Fruit fly (Drosophila melanogaster) whole organism, prepupa: ENCODE measurements around the gene CG15878.

Experiments used
- CG16779 ChIP-seq: fragments of 200-800 bp; sonication (Bioruptor generic); optimal IDR thresholded peaks from 3 replicates; lab custom pipeline; 2017; ENCODE audit warnings: missing biosample characterization, mild to moderate bottlenecking, missing genetic modification characterization
- CG8119 ChIP-seq: fragments of 200-800 bp; sonication (Bioruptor generic); IDR thresholded peaks from 3 replicates; pipeline ENCODE4 v1.3.6; 2022; ENCODE audit warnings: missing biosample characterization, missing genetic modification characterization
- CG9139 ChIP-seq: fragments of 200-800 bp; sonication (Bioruptor generic); optimal IDR thresholded peaks from 3 replicates; lab custom pipeline; 2017; ENCODE audit warnings: missing biosample characterization, mild to moderate bottlenecking, missing genetic modification characterization
- Ets96B ChIP-seq: fragments of 200-800 bp; optimal IDR thresholded peaks from 2 replicates; lab custom pipeline; 2019; ENCODE audit warnings: missing biosample characterization, mild to moderate bottlenecking, missing genetic modification characterization, moderate library complexity
- Gug ChIP-seq: fragments of 200-800 bp; sonication (Bioruptor generic); IDR thresholded peaks from 2 replicates; pipeline ENCODE4 v1.3.6; 2022; ENCODE audit warnings: missing biosample characterization, missing genetic modification characterization
- Hr38 ChIP-seq: sonication (Bioruptor generic); optimal IDR thresholded peaks from 2 replicates; lab custom pipeline; 2016; ENCODE audit warnings: missing biosample characterization, missing genetic modification characterization
- acj6 ChIP-seq: fragments of 200-800 bp; sonication (Bioruptor generic); optimal IDR thresholded peaks from 3 replicates; lab custom pipeline; 2016; ENCODE audit warnings: missing biosample characterization, missing genetic modification characterization
- fd85E ChIP-seq: fragments of 200-800 bp; sonication (Bioruptor generic); optimal IDR thresholded peaks from 3 replicates; lab custom pipeline; 2016; ENCODE audit warnings: missing biosample characterization, missing genetic modification characterization
- pdm3 ChIP-seq: fragments of 200-800 bp; sonication (Bioruptor generic); optimal IDR thresholded peaks from 3 replicates; lab custom pipeline; 2016; ENCODE audit warnings: missing biosample characterization, missing genetic modification characterization
- spab ChIP-seq: fragments of 200-800 bp; sonication (Bioruptor generic); optimal IDR thresholded peaks from 2 replicates; lab custom pipeline; 2017; ENCODE audit warnings: missing biosample characterization, mild to moderate bottlenecking, missing genetic modification characterization, missing genetic modification reagents
- ss ChIP-seq, 2 experiments: fragments of 200-800 bp; sonication (Bioruptor generic); optimal IDR thresholded peaks; 2 replicates in 1 of 2; 3 replicates in 1 of 2; lab custom pipeline; 2017 to 2018; ENCODE audit warnings: mild to moderate bottlenecking in 2 of 2, missing biosample characterization in 2 of 2, missing genetic modification characterization in 2 of 2, moderate library complexity in 1 of 2
- vri ChIP-seq: fragments of 200-800 bp; sonication (Bioruptor generic); optimal IDR thresholded peaks from 3 replicates; lab custom pipeline; 2016; ENCODE audit warnings: missing biosample characterization, mild to moderate bottlenecking, missing genetic modification characterization

- TF ChIP-seq CG9139 (no peak), ss (GFP tag; optimal IDR thresholded peaks at IDR 0.05; lab: Kevin White, UChicago) (no peak), pdm3 (no peak), fd85E (GFP tag; lab: Kevin White, UChicago) (no peak), spab (GFP tag; lab: Kevin White, UChicago) (no peak), acj6 (no peak), Gug (GFP tag; lab: Robert Waterston, UW) (no peak), CG8119 (GFP tag; lab: Robert Waterston, UW) (no peak), CG16779 (tag; lab: Kevin White, UChicago) (no peak), Ets96B (tag; lab: Kevin White, UChicago) (no peak), vri (no peak), Hr38 (no peak)
These were observed 15.6 kb downstream of the CG15878 start, which contains the start of gene CG8960 for dm6 chr3L:2196713-2197112.
